Worm (Caenorhabditis elegans) whole organism, L3 larva: Measurements from ENCODE around the gene F47B7.4.

Experiments used
- R02D3.7 ChIP-seq: fragments of 150-350 bp; optimal IDR thresholded peaks from 2 replicates; lab custom pipeline; 2014; ENCODE audit warnings: missing biosample characterization, missing genetic modification characterization
- ZK546.5 ChIP-seq: sonication (generic microtip); optimal IDR thresholded peaks from 2 replicates; lab custom pipeline; 2017; ENCODE audit warnings: missing biosample characterization, missing genetic modification characterization
- aly-2 ChIP-seq: fragments of 150-350 bp; optimal IDR thresholded peaks from 2 replicates; lab custom pipeline; 2014; ENCODE audit warnings: missing biosample characterization, missing genetic modification characterization
- ama-1 ChIP-seq: fragments of 150-350 bp; optimal IDR thresholded peaks from 2 replicates; lab custom pipeline; 2018
- ceh-16 ChIP-seq: sonication (generic microtip); optimal IDR thresholded peaks from 2 replicates; lab custom pipeline; 2017; ENCODE audit warnings: missing biosample characterization, missing genetic modification characterization
- ceh-28 ChIP-seq: fragments of 150-350 bp; optimal IDR thresholded peaks from 2 replicates; lab custom pipeline; 2014; ENCODE audit warnings: missing biosample characterization, missing genetic modification reagents, missing genetic modification characterization
- ceh-82 ChIP-seq: fragments of 150-350 bp; optimal IDR thresholded peaks from 2 replicates; lab custom pipeline; 2014; ENCODE audit warnings: missing biosample characterization, missing genetic modification characterization
- ceh-9 ChIP-seq: sonication (generic microtip); optimal IDR thresholded peaks from 2 replicates; lab custom pipeline; 2018; ENCODE audit warnings: missing biosample characterization, missing genetic modification characterization
- egl-27 ChIP-seq: sonication (generic microtip); optimal IDR thresholded peaks from 4 replicates; lab custom pipeline; 2017; ENCODE audit warnings: missing biosample characterization, missing genetic modification reagents, missing genetic modification characterization
- egl-5 ChIP-seq: fragments of 150-350 bp; optimal IDR thresholded peaks from 2 replicates; lab custom pipeline; 2017; ENCODE audit warnings: missing biosample characterization, missing genetic modification reagents, missing genetic modification characterization, inconsistent platforms
- elt-1 ChIP-seq: fragments of 150-350 bp; optimal IDR thresholded peaks from 2 replicates; lab custom pipeline; 2014; ENCODE audit warnings: missing biosample characterization, missing genetic modification characterization
- elt-2 ChIP-seq: sonication (generic microtip); optimal IDR thresholded peaks from 2 replicates; lab custom pipeline; 2016; ENCODE audit warnings: missing genetic modification reagents, mild to moderate bottlenecking, missing genetic modification characterization, missing compliant biosample characterization
- elt-3 ChIP-seq, 3 experiments: fragments of 150-350 bp in 1 of 3; sonication (generic microtip) in 2 of 3; optimal IDR thresholded peaks; 2 replicates in 2 of 3; 4 replicates in 1 of 3; lab custom pipeline; 2014 to 2017; ENCODE audit warnings: missing biosample characterization in 3 of 3, missing genetic modification characterization in 3 of 3
- eor-1 ChIP-seq, 2 experiments: fragments of 150-350 bp; optimal IDR thresholded peaks; 2 replicates each; lab custom pipeline; 2014 to 2018; ENCODE audit warnings: missing biosample characterization in 2 of 2, missing genetic modification characterization in 2 of 2
- fkh-10 ChIP-seq: sonication (generic microtip); optimal IDR thresholded peaks from 2 replicates; lab custom pipeline; 2017; ENCODE audit warnings: missing biosample characterization, missing genetic modification reagents, missing genetic modification characterization
- fkh-2 ChIP-seq: fragments of 150-350 bp; optimal IDR thresholded peaks from 2 replicates; lab custom pipeline; 2014; ENCODE audit warnings: missing biosample characterization, missing genetic modification reagents, missing genetic modification characterization
- fos-1 ChIP-seq: fragments of 150-350 bp; optimal IDR thresholded peaks from 2 replicates; lab custom pipeline; 2014; ENCODE audit warnings: missing biosample characterization, missing genetic modification characterization
- hmg-11 ChIP-seq: sonication (generic microtip); optimal IDR thresholded peaks from 2 replicates; lab custom pipeline; 2016; ENCODE audit warnings: missing genetic modification characterization, missing compliant biosample characterization
- jun-1 ChIP-seq: fragments of 150-350 bp; optimal IDR thresholded peaks from 2 replicates; lab custom pipeline; 2014; ENCODE audit warnings: missing biosample characterization, missing genetic modification reagents, missing genetic modification characterization
- lin-39 ChIP-seq: fragments of 150-350 bp; optimal IDR thresholded peaks from 2 replicates; lab custom pipeline; 2018; ENCODE audit warnings: missing biosample characterization, missing genetic modification reagents, missing genetic modification characterization
- lsy-12 ChIP-seq: sonication (generic microtip); optimal IDR thresholded peaks from 2 replicates; lab custom pipeline; 2016; ENCODE audit warnings: mild to moderate bottlenecking, missing genetic modification characterization, missing compliant biosample characterization
- mdl-1 ChIP-seq: fragments of 150-350 bp; optimal IDR thresholded peaks from 2 replicates; lab custom pipeline; 2014; ENCODE audit warnings: missing biosample characterization, missing genetic modification characterization
- mml-1 ChIP-seq: fragments of 150-350 bp; sonication (generic microtip); optimal IDR thresholded peaks from 3 replicates; lab custom pipeline; 2014; ENCODE audit warnings: missing biosample characterization, missing genetic modification characterization
- nfya-1 ChIP-seq: sonication (generic microtip); optimal IDR thresholded peaks from 2 replicates; lab custom pipeline; 2017; ENCODE audit warnings: missing genetic modification characterization, mild to moderate bottlenecking, missing compliant biosample characterization, antibody characterized with exemption, moderate library complexity; ENCODE audit not compliant: insufficient read depth
- nhr-11 ChIP-seq: fragments of 150-350 bp; optimal IDR thresholded peaks from 2 replicates; lab custom pipeline; 2014; ENCODE audit warnings: missing biosample characterization, missing genetic modification characterization
- nhr-12 ChIP-seq: fragments of 150-350 bp; optimal IDR thresholded peaks from 2 replicates; lab custom pipeline; 2014; ENCODE audit warnings: missing biosample characterization, missing genetic modification characterization
- nhr-23 ChIP-seq: fragments of 150-350 bp; optimal IDR thresholded peaks from 2 replicates; lab custom pipeline; 2014; ENCODE audit warnings: missing biosample characterization, missing genetic modification reagents, missing genetic modification characterization
- nhr-237 ChIP-seq: fragments of 150-350 bp; optimal IDR thresholded peaks from 2 replicates; lab custom pipeline; 2014; ENCODE audit warnings: missing biosample characterization, missing genetic modification characterization
- nhr-25 ChIP-seq: sonication (generic microtip); optimal IDR thresholded peaks from 2 replicates; lab custom pipeline; 2017; ENCODE audit warnings: missing biosample characterization, missing genetic modification characterization
- nhr-28 ChIP-seq: fragments of 150-350 bp; optimal IDR thresholded peaks from 2 replicates; lab custom pipeline; 2014; ENCODE audit warnings: missing biosample characterization, missing genetic modification characterization
- nhr-43 ChIP-seq: sonication (generic microtip); optimal IDR thresholded peaks from 2 replicates; lab custom pipeline; 2016; ENCODE audit warnings: mild to moderate bottlenecking, missing genetic modification characterization, missing compliant biosample characterization; ENCODE audit not compliant: poor library complexity, severe bottlenecking
- nhr-67 ChIP-seq: fragments of 150-350 bp; optimal IDR thresholded peaks from 2 replicates; lab custom pipeline; 2014; ENCODE audit warnings: missing biosample characterization, missing genetic modification characterization
- nhr-76 ChIP-seq: fragments of 150-350 bp; sonication (generic microtip); optimal IDR thresholded peaks from 5 replicates; lab custom pipeline; 2014; ENCODE audit warnings: missing biosample characterization, missing genetic modification characterization
- nhr-77 ChIP-seq: fragments of 150-350 bp; optimal IDR thresholded peaks from 2 replicates; lab custom pipeline; 2014; ENCODE audit warnings: missing biosample characterization, missing genetic modification characterization
- pha-4 ChIP-seq: fragments of 150-350 bp; optimal IDR thresholded peaks from 2 replicates; lab custom pipeline; 2014; ENCODE audit warnings: missing biosample characterization, missing genetic modification reagents, missing genetic modification characterization
- pqm-1 ChIP-seq: fragments of 150-350 bp; optimal IDR thresholded peaks from 2 replicates; lab custom pipeline; 2017; ENCODE audit warnings: missing biosample characterization, missing genetic modification characterization, inconsistent platforms
- sea-2 ChIP-seq: fragments of 150-350 bp; sonication (generic microtip); optimal IDR thresholded peaks from 4 replicates; lab custom pipeline; 2014; ENCODE audit warnings: missing biosample characterization, missing genetic modification reagents, missing genetic modification characterization
- skn-1 ChIP-seq: fragments of 150-350 bp; optimal IDR thresholded peaks from 2 replicates; lab custom pipeline; 2014; ENCODE audit warnings: missing biosample characterization, missing genetic modification characterization
- snpc-4 ChIP-seq: fragments of 150-350 bp; optimal IDR thresholded peaks from 2 replicates; lab custom pipeline; 2014; ENCODE audit warnings: missing biosample characterization, missing genetic modification characterization
- tbx-2 ChIP-seq: sonication (generic microtip); optimal IDR thresholded peaks from 2 replicates; lab custom pipeline; 2016; ENCODE audit warnings: mild to moderate bottlenecking, missing genetic modification characterization, missing compliant biosample characterization
- unc-39 ChIP-seq: sonication (generic microtip); optimal IDR thresholded peaks from 4 replicates; lab custom pipeline; 2017; ENCODE audit warnings: missing biosample characterization, missing genetic modification characterization
- unc-62 ChIP-seq: fragments of 150-350 bp; sonication (generic microtip); optimal IDR thresholded peaks from 4 replicates; lab custom pipeline; 2014; ENCODE audit warnings: missing biosample characterization, missing genetic modification reagents, missing genetic modification characterization
- ztf-11 ChIP-seq: fragments of 150-350 bp; optimal IDR thresholded peaks from 2 replicates; lab custom pipeline; 2014; ENCODE audit warnings: missing biosample characterization, missing genetic modification characterization

F47B7.4 gene

ce11 chrX:3793389-3793788, 26.9 kb upstream of the F47B7.4 start:
- TF ChIP-seq ceh-16 (tag; lab: Kevin White, UChicago): no peak
- TF ChIP-seq unc-39 (tag; lab: Kevin White, UChicago): no peak
- TF ChIP-seq nhr-43 (tag; lab: Kevin White, UChicago): peak; percentile 28
- TF ChIP-seq pha-4: peak; percentile 2
- no peak for TF ChIP-seq hmg-11

DNA sequence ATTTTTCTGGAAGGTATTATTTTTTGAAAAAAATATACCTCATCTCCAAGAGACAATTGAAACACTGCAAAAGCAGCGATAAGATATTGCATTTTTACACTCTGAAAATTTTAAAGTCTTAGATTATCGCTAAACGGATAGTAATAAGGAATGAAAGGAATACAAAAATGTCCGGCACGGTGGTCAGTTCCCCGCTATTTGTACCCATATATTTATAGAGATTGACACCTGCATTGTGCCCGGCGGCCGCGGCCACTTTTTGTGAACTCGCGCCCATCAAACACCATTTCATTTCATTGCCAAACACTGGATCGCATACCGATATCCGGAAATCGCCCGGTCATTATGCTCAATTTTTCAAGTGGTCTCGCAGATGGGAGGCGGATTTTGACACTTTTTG, 26.3 kb upstream of the F47B7.4 start, which contains the start of gene idpp-5:
TSS of gene idpp-5 (minus strand) at position 101 of the 400 bp plus-strand sequence.
- no peak for TF ChIP-seq unc-62 (GFP tag; lab: Kevin White, UChicago)
- TF ChIP-seq nhr-67 (tag; lab: Kevin White, UChicago): no peak
- TF ChIP-seq elt-1 (tag; lab: Kevin White, UChicago): no peak
- TF ChIP-seq mml-1 (tag; lab: Kevin White, UChicago): no peak
- no peak for TF ChIP-seq egl-5 (tag; lab: Kevin White, UChicago)
- no peak for TF ChIP-seq R02D3.7 (tag; lab: Kevin White, UChicago)
- no peak for TF ChIP-seq pqm-1 (tag; lab: Kevin White, UChicago)
- no peak for TF ChIP-seq fos-1 (tag; lab: Kevin White, UChicago)
- no peak for TF ChIP-seq ceh-82 (tag; lab: Kevin White, UChicago)
- no peak for TF ChIP-seq eor-1 (tag; optimal IDR thresholded peaks at IDR 0.05; lab: Kevin White, UChicago)
- TF ChIP-seq ZK546.5 (tag; lab: Kevin White, UChicago): no peak

DNA sequence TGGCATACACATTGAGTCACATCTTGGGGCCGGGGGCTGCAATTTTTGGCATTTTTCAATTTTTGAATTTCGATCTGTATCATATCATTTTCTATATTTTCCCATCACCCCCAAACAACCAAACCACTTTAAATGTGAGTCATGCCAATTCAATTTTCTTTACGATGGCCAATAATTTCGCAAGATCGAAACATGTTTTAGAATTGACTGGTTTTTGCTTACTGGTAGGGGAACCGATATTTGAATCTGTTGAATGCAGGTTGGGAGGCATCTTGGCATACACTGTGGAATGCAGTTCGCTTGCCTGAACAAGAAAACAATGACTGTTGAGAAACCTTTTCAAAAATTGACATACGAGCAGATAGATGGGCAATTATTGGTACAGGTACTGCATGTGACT, 24.6 kb upstream of the F47B7.4 start:
- TF ChIP-seq sea-2 (no peak), nhr-11 (tag; lab: Kevin White, UChicago) (no peak), egl-27 (tag; lab: Kevin White, UChicago) (no peak), jun-1 (tag; lab: Kevin White, UChicago) (no peak), nhr-43 (tag; lab: Kevin White, UChicago) (no peak), nhr-76 (tag; lab: Kevin White, UChicago) (no peak), elt-2 (no peak)

DNA sequence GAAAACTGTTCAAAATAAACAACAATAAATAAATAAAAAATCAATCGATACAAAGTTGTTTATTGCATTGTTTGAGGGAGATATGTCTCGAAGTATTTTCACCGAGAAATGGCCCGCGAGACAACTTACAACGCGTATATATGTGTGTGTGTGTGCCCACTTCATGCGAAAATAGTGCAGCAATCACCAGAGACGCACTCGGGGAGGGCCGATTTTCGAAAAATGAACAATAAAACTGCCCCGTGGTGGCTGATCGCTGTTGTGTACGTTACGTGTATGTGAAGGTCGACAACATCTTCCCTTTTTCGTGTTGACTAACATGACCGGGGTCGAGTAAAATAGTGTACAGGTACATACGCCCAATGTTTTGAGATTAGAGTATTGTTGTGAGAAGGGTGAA, 22.0 kb upstream of the F47B7.4 start:
- TF ChIP-seq jun-1 (tag; lab: Kevin White, UChicago) (peak; percentile 7), ZK546.5 (tag; lab: Kevin White, UChicago) (no peak), unc-39 (tag; lab: Kevin White, UChicago) (no peak), nhr-12 (no peak), lin-39 (tag; lab: Kevin White, UChicago) (peak; percentile 34), elt-2 (no peak), egl-27 (tag; lab: Kevin White, UChicago) (no peak), fos-1 (tag; lab: Kevin White, UChicago) (no peak), pha-4 (peak; percentile 86), fkh-2 (no peak), nhr-28 (tag; lab: Kevin White, UChicago) (no peak), hmg-11 (no peak), nhr-76 (tag; lab: Kevin White, UChicago) (no peak), nhr-77 (tag; lab: Kevin White, UChicago) (no peak), mdl-1 (no peak), egl-5 (tag; lab: Kevin White, UChicago) (peak; percentile 63), elt-3 (tag; optimal IDR thresholded peaks at IDR 0.05; lab: Kevin White, UChicago) (no peak), snpc-4 (tag; lab: Kevin White, UChicago) (no peak), aly-2 (tag; lab: Kevin White, UChicago) (no peak), nhr-11 (tag; lab: Kevin White, UChicago) (no peak), sea-2 (no peak), skn-1 (tag; lab: Kevin White, UChicago) (no peak), pqm-1 (tag; lab: Kevin White, UChicago) (no peak), ztf-11 (tag; lab: Kevin White, UChicago) (no peak), nfya-1 (peak; percentile 9), ceh-9 (tag; lab: Kevin White, UChicago) (no peak), tbx-2 (tag; lab: Kevin White, UChicago) (no peak), nhr-23 (tag; lab: Kevin White, UChicago) (peak; percentile 54), nhr-237 (no peak), ceh-28 (tag; lab: Kevin White, UChicago) (peak; percentile 55), mml-1 (tag; lab: Kevin White, UChicago) (no peak), lsy-12 (tag; lab: Kevin White, UChicago) (peak; percentile 21), nhr-43 (tag; lab: Kevin White, UChicago) (peak; percentile 62), ama-1 (lab: Kevin White, UChicago) (peak; percentile 85), nhr-25 (tag; lab: Kevin White, UChicago) (peak; percentile 97), fkh-10 (GFP tag; lab: Kevin White, UChicago) (no peak)
- TF ChIP-seq, all 47 proteins: peak for 11
